Worm (Caenorhabditis elegans): ENCODE data around the gene ZK673.4.
A peak's percentile ranks its signal among the peaks of the same experiment; 100 is the strongest.

The ZK673.4 gene

ce11 chrII:10447348-10448316 is 5.1 kb upstream of the ZK673.4 start, which contains the start of gene ZK673.2:
Gene ZK673.2 (plus strand): TSS chrII:10448266.
- TF ChIP-seq vab-15 (tag; optimal IDR thresholded peaks at IDR 0.05) (peak; percentile 1), efl-1 (optimal IDR thresholded peaks at IDR 0.05) (no peak), efl-1 (GFP tag; optimal IDR thresholded peaks at IDR 0.05 in 1 of 2) (peak; percentile 7 to 93), nhr-85 (tag) (peak; percentile 94), unc-86 (tag; optimal IDR thresholded peaks at IDR 0.05) (no peak), ceh-63 (GFP tag; optimal IDR thresholded peaks at IDR 0.05) (no peak), fkh-10 (GFP tag; optimal IDR thresholded peaks at IDR 0.05) (no peak), F16B12.6 (tag; optimal IDR thresholded peaks at IDR 0.05) (no peak), sptf-1 (tag; optimal IDR thresholded peaks at IDR 0.05) (no peak), hpl-2 (GFP tag; optimal IDR thresholded peaks at IDR 0.05) (no peak), sup-37 (GFP tag; optimal IDR thresholded peaks at IDR 0.05) (no peak), nhr-84 (tag; optimal IDR thresholded peaks at IDR 0.05) (no peak), grh-1 (GFP tag; IDR thresholded peaks at IDR 0.05) (peak; percentile 72), sox-4 (tag; optimal IDR thresholded peaks at IDR 0.05) (no peak), ceh-82 (tag; optimal IDR thresholded peaks at IDR 0.05) (no peak), unc-30 (tag; optimal IDR thresholded peaks at IDR 0.05) (no peak), C34B4.2 (tag; optimal IDR thresholded peaks at IDR 0.05) (peak; percentile 3), unc-98 (GFP tag; IDR thresholded peaks at IDR 0.05) (no peak), lin-15B (tag; optimal IDR thresholded peaks at IDR 0.05) (no peak), egl-27 (tag; optimal IDR thresholded peaks at IDR 0.05) (no peak), ces-1 (GFP tag; optimal IDR thresholded peaks at IDR 0.05) (no peak), nhr-71 (tag; optimal IDR thresholded peaks at IDR 0.05) (peak; percentile 75), ceh-90 (tag; optimal IDR thresholded peaks at IDR 0.05) (no peak), fkh-8 (tag; optimal IDR thresholded peaks at IDR 0.05) (peak; percentile 29), fkh-4 (tag; optimal IDR thresholded peaks at IDR 0.05; ENCODE audit: borderline replicate concordance) (no peak), ets-5 (GFP tag; IDR thresholded peaks at IDR 0.05) (no peak), alr-1 (tag; optimal IDR thresholded peaks at IDR 0.05; ENCODE audit: borderline replicate concordance) (no peak), jun-1 (tag; optimal IDR thresholded peaks at IDR 0.05) (no peak), mef-2 (tag; optimal IDR thresholded peaks at IDR 0.05) (no peak), pax-3 (tag; optimal IDR thresholded peaks at IDR 0.05) (no peak), efl-3 (GFP tag; optimal IDR thresholded peaks at IDR 0.05) (no peak), elt-2 (tag; optimal IDR thresholded peaks at IDR 0.05) (peak; percentile 74), isw-1 (GFP tag; IDR thresholded peaks at IDR 0.05) (no peak), ztf-11 (tag; optimal IDR thresholded peaks at IDR 0.05) (no peak), unc-130 (tag; optimal IDR thresholded peaks at IDR 0.05) (no peak), lin-13 (GFP tag; optimal IDR thresholded peaks at IDR 0.05) (peak; percentile 21), lin-35 (GFP tag; optimal IDR thresholded peaks at IDR 0.05) (peak in 1 of 2 experiments; percentile 51), nhr-237 (tag; optimal IDR thresholded peaks at IDR 0.05) (no peak), blmp-1 (tag; optimal IDR thresholded peaks at IDR 0.05) (peak; percentile 80), snu-23 (GFP tag; optimal IDR thresholded peaks at IDR 0.05) (peak; percentile 55), tbx-2 (tag; optimal IDR thresholded peaks at IDR 0.05) (no peak), aly-2 (tag; optimal IDR thresholded peaks at IDR 0.05) (no peak), fos-1 (tag; optimal IDR thresholded peaks at IDR 0.05) (no peak), Y116A8C.19 (tag; optimal IDR thresholded peaks at IDR 0.05; ENCODE audit: borderline replicate concordance) (no peak), skn-1 (tag; optimal IDR thresholded peaks at IDR 0.05) (no peak), nhr-47 (tag; optimal IDR thresholded peaks at IDR 0.05) (no peak), unc-62 (GFP tag; optimal IDR thresholded peaks at IDR 0.05) (no peak), hlh-17 (GFP tag; optimal IDR thresholded peaks at IDR 0.05; ENCODE audit: borderline replicate concordance) (no peak), pqm-1 (tag; optimal IDR thresholded peaks at IDR 0.05) (no peak), pag-3 (tag; optimal IDR thresholded peaks at IDR 0.05; ENCODE audit: borderline replicate concordance, insufficient read depth) (no peak), egl-13 (tag; optimal IDR thresholded peaks at IDR 0.05) (no peak)
